Fruit fly (Drosophila melanogaster) whole organism, embryonic: Measurements from ENCODE around the gene Rad17.

ENCODE experiments used
- Aef1 ChIP-seq: fragments of 200-800 bp; sonication (Bioruptor generic); IDR thresholded peaks from 3 replicates; pipeline ENCODE4 v1.3.6; 2022; ENCODE audit warnings: missing biosample characterization, missing genetic modification characterization
- Atf3 ChIP-seq: fragments of 200-800 bp; sonication (Bioruptor generic); optimal IDR thresholded peaks from 3 replicates; lab custom pipeline; 2016; ENCODE audit warnings: missing biosample characterization, missing genetic modification characterization
- BEAF-32 ChIP-seq: fragments of 200-800 bp; sonication (Bioruptor generic); optimal IDR thresholded peaks from 3 replicates; lab custom pipeline; 2017; ENCODE audit warnings: missing biosample characterization, missing genetic modification characterization, mild to moderate bottlenecking, moderate library complexity, missing genetic modification reagents
- Bdp1 ChIP-seq: fragments of 200-800 bp; sonication (Bioruptor generic); optimal IDR thresholded peaks from 3 replicates; lab custom pipeline; 2016; ENCODE audit warnings: missing biosample characterization, missing genetic modification characterization
- CG10267 ChIP-seq: fragments of 200-800 bp; sonication (Bioruptor generic); optimal IDR thresholded peaks from 2 replicates; lab custom pipeline; 2018; ENCODE audit warnings: missing biosample characterization, mild to moderate bottlenecking, missing genetic modification characterization, moderate library complexity
- CG10366 ChIP-seq: fragments of 200-800 bp; sonication (Bioruptor generic); IDR thresholded peaks from 2 replicates; pipeline ENCODE4 v1.3.6; 2022; ENCODE audit warnings: missing biosample characterization, missing genetic modification characterization
- CG10959 ChIP-seq: fragments of 200-800 bp; sonication (Bioruptor generic); IDR thresholded peaks from 2 replicates; pipeline ENCODE4 v1.3.6; 2022; ENCODE audit warnings: missing biosample characterization, missing genetic modification characterization
- CG12236 ChIP-seq: fragments of 200-800 bp; sonication (Bioruptor generic); optimal IDR thresholded peaks from 2 replicates; lab custom pipeline; 2016; ENCODE audit warnings: missing biosample characterization, missing genetic modification characterization
- CG1529 ChIP-seq: fragments of 200-800 bp; sonication (Bioruptor generic); optimal IDR thresholded peaks from 3 replicates; lab custom pipeline; 2018; ENCODE audit warnings: missing biosample characterization, missing genetic modification characterization
- CG15696 ChIP-seq: fragments of 200-800 bp; sonication (Bioruptor generic); optimal IDR thresholded peaks from 2 replicates; lab custom pipeline; 2019; ENCODE audit warnings: missing biosample characterization, mild to moderate bottlenecking, missing genetic modification characterization, moderate library complexity
- CG17359 ChIP-seq: fragments of 200-800 bp; sonication (Bioruptor generic); optimal IDR thresholded peaks from 3 replicates; lab custom pipeline; 2018; ENCODE audit warnings: missing biosample characterization, mild to moderate bottlenecking, missing genetic modification characterization, moderate library complexity
- CG17361 ChIP-seq: fragments of 200-800 bp; sonication (Bioruptor generic); IDR thresholded peaks from 3 replicates; pipeline ENCODE4 v1.3.6; 2022; ENCODE audit warnings: missing biosample characterization, missing genetic modification characterization
- CG2202 ChIP-seq: fragments of 200-800 bp; sonication (Bioruptor generic); optimal IDR thresholded peaks from 2 replicates; lab custom pipeline; 2018; ENCODE audit warnings: missing biosample characterization, mild to moderate bottlenecking, missing genetic modification characterization
- CG3281 ChIP-seq: fragments of 200-800 bp; sonication (Bioruptor generic); optimal IDR thresholded peaks from 3 replicates; lab custom pipeline; 2017; ENCODE audit warnings: missing biosample characterization, mild to moderate bottlenecking, missing genetic modification characterization
- CG33557 ChIP-seq: fragments of 200-800 bp; sonication (Bioruptor generic); optimal IDR thresholded peaks from 2 replicates; lab custom pipeline; 2019; ENCODE audit warnings: missing biosample characterization, mild to moderate bottlenecking, missing genetic modification characterization, moderate library complexity
- CG3995 ChIP-seq: fragments of 200-800 bp; sonication (Bioruptor generic); optimal IDR thresholded peaks from 3 replicates; lab custom pipeline; 2016; ENCODE audit warnings: missing biosample characterization, missing genetic modification characterization
- CG4820 ChIP-seq: fragments of 200-800 bp; sonication (Bioruptor generic); optimal IDR thresholded peaks from 3 replicates; lab custom pipeline; 2016; ENCODE audit warnings: missing biosample characterization, missing genetic modification characterization
- CG7357 ChIP-seq: fragments of 200-800 bp; sonication (Bioruptor generic); IDR thresholded peaks from 3 replicates; pipeline ENCODE4 v1.3.6; 2022; ENCODE audit warnings: missing biosample characterization, missing genetic modification characterization
- CG8089 ChIP-seq: fragments of 200-800 bp; sonication (Bioruptor generic); optimal IDR thresholded peaks from 3 replicates; lab custom pipeline; 2016; ENCODE audit warnings: missing biosample characterization, missing genetic modification characterization
- CG9797 ChIP-seq: fragments of 200-800 bp; sonication (Bioruptor generic); optimal IDR thresholded peaks from 3 replicates; lab custom pipeline; 2018; ENCODE audit warnings: missing biosample characterization, mild to moderate bottlenecking, missing genetic modification characterization
- E2f2 ChIP-seq: fragments of 200-800 bp; sonication (Bioruptor generic); IDR thresholded peaks from 2 replicates; pipeline ENCODE4 v1.3.6; 2022; ENCODE audit warnings: missing biosample characterization, missing genetic modification characterization
- GATAe ChIP-seq: fragments of 200-800 bp; sonication (Bioruptor generic); conservative IDR thresholded peaks from 2 replicates; pipeline ENCODE4 v1.3.6; 2022; ENCODE audit warnings: missing biosample characterization, missing genetic modification characterization
- Gug ChIP-seq: fragments of 200-800 bp; sonication (Bioruptor generic); IDR thresholded peaks from 4 replicates; pipeline ENCODE4 v1.3.6; 2022; ENCODE audit warnings: missing biosample characterization, missing genetic modification characterization
- HmgZ ChIP-seq: fragments of 200-800 bp; sonication (Bioruptor generic); optimal IDR thresholded peaks from 2 replicates; lab custom pipeline; 2018; ENCODE audit warnings: missing biosample characterization, mild to moderate bottlenecking, missing genetic modification characterization
- Hmr ChIP-seq: fragments of 200-800 bp; sonication (Bioruptor generic); optimal IDR thresholded peaks from 3 replicates; lab custom pipeline; 2017; ENCODE audit warnings: mild to moderate bottlenecking, missing biosample characterization, missing genetic modification reagents, missing genetic modification characterization
- Hmx ChIP-seq: fragments of 200-800 bp; sonication (Bioruptor generic); optimal IDR thresholded peaks from 2 replicates; lab custom pipeline; 2016; ENCODE audit warnings: missing biosample characterization, missing genetic modification characterization
- Hr51 ChIP-seq, 2 experiments: fragments of 200-800 bp; sonication (Bioruptor generic); optimal IDR thresholded peaks; 2 replicates in 1 of 2; 3 replicates in 1 of 2; lab custom pipeline; 2016 to 2018; ENCODE audit warnings: missing biosample characterization in 2 of 2, missing genetic modification characterization in 2 of 2, mild to moderate bottlenecking in 1 of 2, moderate library complexity in 1 of 2
- MBD-R2 ChIP-seq: fragments of 200-800 bp; sonication (Bioruptor generic); IDR thresholded peaks from 2 replicates; pipeline ENCODE4 v1.3.6; 2022; ENCODE audit warnings: missing biosample characterization, missing genetic modification characterization
- MESR4 ChIP-seq: fragments of 200-800 bp; sonication (Bioruptor generic); optimal IDR thresholded peaks from 2 replicates; lab custom pipeline; 2018; ENCODE audit warnings: missing biosample characterization, mild to moderate bottlenecking, missing genetic modification characterization, moderate library complexity
- Myb ChIP-seq: fragments of 200-800 bp; sonication (Bioruptor generic); optimal IDR thresholded peaks from 2 replicates; lab custom pipeline; 2016; ENCODE audit warnings: missing biosample characterization, missing genetic modification characterization
- NK7.1 ChIP-seq: fragments of 200-800 bp; sonication (Bioruptor generic); optimal IDR thresholded peaks from 3 replicates; lab custom pipeline; 2016; ENCODE audit warnings: missing biosample characterization, missing genetic modification characterization
- Nf-YA ChIP-seq: fragments of 200-800 bp; sonication (Bioruptor generic); IDR thresholded peaks from 2 replicates; pipeline ENCODE4 v1.3.6; 2022; ENCODE audit warnings: missing biosample characterization, missing genetic modification characterization
- Nf-YC ChIP-seq: fragments of 200-800 bp; optimal IDR thresholded peaks from 3 replicates; lab custom pipeline; 2019; ENCODE audit warnings: missing biosample characterization, mild to moderate bottlenecking, missing genetic modification characterization, moderate library complexity
- PHDP ChIP-seq: fragments of 200-800 bp; sonication (Bioruptor generic); optimal IDR thresholded peaks from 3 replicates; lab custom pipeline; 2018; ENCODE audit warnings: missing biosample characterization, mild to moderate bottlenecking, missing genetic modification characterization, moderate library complexity
- ara ChIP-seq: fragments of 200-800 bp; sonication (Bioruptor generic); IDR thresholded peaks from 2 replicates; pipeline ENCODE4 v1.3.6; 2022; ENCODE audit warnings: missing biosample characterization, missing genetic modification characterization
- dm ChIP-seq: fragments of 200-800 bp; sonication (Bioruptor generic); optimal IDR thresholded peaks from 3 replicates; lab custom pipeline; 2016; ENCODE audit warnings: missing biosample characterization, missing genetic modification characterization
- fd102C ChIP-seq: fragments of 200-800 bp; sonication (Bioruptor generic); optimal IDR thresholded peaks from 2 replicates; lab custom pipeline; 2018; ENCODE audit warnings: missing biosample characterization, mild to moderate bottlenecking, missing genetic modification characterization, moderate library complexity
- gfzf ChIP-seq: fragments of 200-800 bp; sonication (Bioruptor generic); optimal IDR thresholded peaks from 2 replicates; lab custom pipeline; 2016; ENCODE audit warnings: missing biosample characterization, mild to moderate bottlenecking, missing genetic modification characterization, moderate library complexity
- jigr1 ChIP-seq: fragments of 200-800 bp; sonication (Bioruptor generic); IDR thresholded peaks from 3 replicates; pipeline ENCODE4 v1.3.6; 2022; ENCODE audit warnings: missing biosample characterization, missing genetic modification characterization
- lilli ChIP-seq: fragments of 200-800 bp; sonication (Bioruptor generic); optimal IDR thresholded peaks from 3 replicates; lab custom pipeline; 2016; ENCODE audit warnings: missing biosample characterization, missing genetic modification characterization
- lola ChIP-seq, 3 experiments: fragments of >200 bp in 2 of 3; fragments of 200-800 bp in 1 of 3; sonication (Bioruptor generic) in 1 of 3; optimal IDR thresholded peaks; 2 replicates each; lab custom pipeline; 2017 to 2019; ENCODE audit warnings: missing biosample characterization in 3 of 3, missing genetic modification characterization in 3 of 3, mild to moderate bottlenecking in 1 of 3, moderate library complexity in 1 of 3
- mam ChIP-seq: fragments of 200-800 bp; sonication (Bioruptor generic); optimal IDR thresholded peaks from 3 replicates; lab custom pipeline; 2016; ENCODE audit warnings: missing biosample characterization, missing genetic modification characterization
- nau ChIP-seq: fragments of 200-800 bp; sonication (Bioruptor generic); optimal IDR thresholded peaks from 3 replicates; lab custom pipeline; 2017; ENCODE audit warnings: missing biosample characterization, mild to moderate bottlenecking, missing genetic modification characterization, missing genetic modification reagents
- onecut ChIP-seq: fragments of 200-800 bp; sonication (Bioruptor generic); IDR thresholded peaks from 2 replicates; pipeline ENCODE4 v1.3.6; 2022; ENCODE audit warnings: missing biosample characterization, missing genetic modification characterization
- pfk ChIP-seq: fragments of 200-800 bp; sonication (Bioruptor generic); optimal IDR thresholded peaks from 2 replicates; lab custom pipeline; 2018; ENCODE audit warnings: missing biosample characterization, mild to moderate bottlenecking, missing genetic modification characterization, moderate library complexity
- run ChIP-seq: fragments of 200-800 bp; sonication (Bioruptor generic); optimal IDR thresholded peaks from 3 replicates; lab custom pipeline; 2018; ENCODE audit warnings: missing biosample characterization, mild to moderate bottlenecking, missing genetic modification characterization
- scrt ChIP-seq: fragments of 200-800 bp; sonication (Bioruptor generic); optimal IDR thresholded peaks from 2 replicates; lab custom pipeline; 2018; ENCODE audit warnings: missing biosample characterization, mild to moderate bottlenecking, missing genetic modification characterization, moderate library complexity
- trh ChIP-seq: fragments of 200-800 bp; sonication (Bioruptor generic); optimal IDR thresholded peaks from 2 replicates; lab custom pipeline; 2016; ENCODE audit warnings: missing biosample characterization, missing genetic modification characterization
- unpg ChIP-seq: fragments of 200-800 bp; sonication (Bioruptor generic); optimal IDR thresholded peaks from 3 replicates; lab custom pipeline; 2018; ENCODE audit warnings: missing biosample characterization, mild to moderate bottlenecking, missing genetic modification characterization, moderate library complexity
- vfl ChIP-seq: fragments of 200-800 bp; sonication (Bioruptor generic); optimal IDR thresholded peaks from 2 replicates; lab custom pipeline; 2016; ENCODE audit warnings: missing biosample characterization, missing genetic modification characterization
- zfh2 ChIP-seq: fragments of 200-800 bp; sonication (Bioruptor generic); optimal IDR thresholded peaks from 2 replicates; lab custom pipeline; 2016; ENCODE audit warnings: missing biosample characterization, missing genetic modification characterization

The Rad17 gene

dm6 chr3R:14659354-14659804, 3.6 kb downstream of the Rad17 start, which contains the start of gene Hexim (continued):
- no peak for TF ChIP-seq run (tag; lab: Kevin White, UChicago)
- TF ChIP-seq CG12236 (GFP tag; lab: Kevin White, UChicago): no peak
- no peak for TF ChIP-seq CG3281
- TF ChIP-seq Nf-YC (tag; lab: Kevin White, UChicago): peak; percentile 75
- no peak for TF ChIP-seq scrt (GFP tag; lab: Kevin White, UChicago)
- no peak for TF ChIP-seq CG8089
- no peak for TF ChIP-seq CG2202 (tag; lab: Kevin White, UChicago)
- no peak for TF ChIP-seq Nf-YA (GFP tag; lab: Robert Waterston, UW)
- TF ChIP-seq CG33557 (GFP tag; lab: Kevin White, UChicago): peak; percentile 16
- TF ChIP-seq CG10366 (GFP tag; lab: Robert Waterston, UW): no peak
- no peak for TF ChIP-seq lola (GFP tag; optimal IDR thresholded peaks at IDR 0.05; lab: Kevin White, UChicago)
- no peak for TF ChIP-seq CG4820 (GFP tag; lab: Kevin White, UChicago)
- peak; percentile 84 for TF ChIP-seq CG9797 (GFP tag; lab: Kevin White, UChicago)
- TF ChIP-seq Myb (GFP tag; lab: Kevin White, UChicago): peak; percentile 59
- TF ChIP-seq E2f2 (GFP tag; lab: Robert Waterston, UW): peak; percentile 98
- TF ChIP-seq onecut (GFP tag; lab: Robert Waterston, UW): peak; percentile 26
- no peak for TF ChIP-seq NK7.1 (GFP tag; lab: Kevin White, UChicago)
- TF ChIP-seq gfzf: peak; percentile 96
- no peak for TF ChIP-seq dm (GFP tag; lab: Kevin White, UChicago)
- TF ChIP-seq CG3995 (GFP tag; lab: Kevin White, UChicago): no peak
- no peak for TF ChIP-seq fd102C (GFP tag; lab: Kevin White, UChicago)
- TF ChIP-seq CG10267: peak; percentile 35
- TF ChIP-seq mam (GFP tag; lab: Kevin White, UChicago): no peak
- TF ChIP-seq Atf3: no peak
- TF ChIP-seq trh (GFP tag; lab: Kevin White, UChicago): no peak
- TF ChIP-seq CG17359 (tag; lab: Kevin White, UChicago): peak; percentile 71
- TF ChIP-seq BEAF-32 (GFP tag; lab: Kevin White, UChicago): peak; percentile 48
- TF ChIP-seq CG15696 (tag; lab: Kevin White, UChicago): no peak
- no peak for TF ChIP-seq Gug
- no peak for TF ChIP-seq jigr1 (GFP tag; lab: Robert Waterston, UW)
- TF ChIP-seq nau (GFP tag; lab: Kevin White, UChicago): no peak
- no peak for TF ChIP-seq vfl (GFP tag; lab: Kevin White, UChicago)
- TF ChIP-seq zfh2 (GFP tag; lab: Kevin White, UChicago): no peak
- no peak for TF ChIP-seq GATAe (GFP tag; lab: Robert Waterston, UW)
- TF ChIP-seq PHDP (tag; lab: Kevin White, UChicago): no peak
- no peak for TF ChIP-seq unpg (GFP tag; lab: Kevin White, UChicago)
- no peak for TF ChIP-seq lilli (GFP tag; lab: Kevin White, UChicago)
- peak; percentile 38 for TF ChIP-seq HmgZ (tag; lab: Kevin White, UChicago)
- no peak for TF ChIP-seq Bdp1 (GFP tag; lab: Kevin White, UChicago)
- TF ChIP-seq CG7357 (GFP tag; lab: Robert Waterston, UW): no peak
- TF ChIP-seq CG1529 (GFP tag; lab: Kevin White, UChicago): no peak
- TF ChIP-seq ara (GFP tag; lab: Robert Waterston, UW): no peak
- no peak for TF ChIP-seq Hmr (GFP tag; lab: Kevin White, UChicago)
- TF ChIP-seq pfk (GFP tag; lab: Kevin White, UChicago): no peak
- TF ChIP-seq Hmx (GFP tag; lab: Kevin White, UChicago): no peak
- TF ChIP-seq CG10959 (GFP tag; lab: Robert Waterston, UW): no peak
- peak; percentile 88 for TF ChIP-seq MESR4 (GFP tag; lab: Kevin White, UChicago)
- TF ChIP-seq Hr51 (GFP tag; optimal IDR thresholded peaks at IDR 0.05; lab: Kevin White, UChicago): no peak
- peak; percentile 76; the same call in 2 of the 3 replicates for TF ChIP-seq CG17361 (GFP tag; lab: Robert Waterston, UW)
- TF ChIP-seq MBD-R2 (GFP tag; lab: Robert Waterston, UW): peak; percentile 33; the same call in 1 of the 2 replicates
- no peak for TF ChIP-seq Aef1 (GFP tag; lab: Robert Waterston, UW)
